Worm (Caenorhabditis elegans) whole organism, early embryonic: Measurements from ENCODE around the gene hir-1.

Source experiments
- B0310.2 ChIP-seq: sonication (generic microtip); optimal IDR thresholded peaks from 2 replicates; lab custom pipeline; 2016; ENCODE audit warnings: mild to moderate bottlenecking, missing genetic modification characterization, missing compliant biosample characterization
- aly-1 ChIP-seq: sonication (generic microtip); optimal IDR thresholded peaks from 2 replicates; lab custom pipeline; 2016; ENCODE audit warnings: missing genetic modification characterization, missing compliant biosample characterization
- ama-1 ChIP-seq: fragments of 150-350 bp; optimal IDR thresholded peaks from 2 replicates; lab custom pipeline; 2014
- ceh-13 ChIP-seq: fragments of 200-800 bp; sonication (Bioruptor generic); optimal IDR thresholded peaks from 2 replicates; lab custom pipeline; 2018; ENCODE audit warnings: mild to moderate bottlenecking, missing genetic modification characterization, missing compliant biosample characterization
- ceh-36 ChIP-seq: sonication (generic microtip); optimal IDR thresholded peaks from 2 replicates; lab custom pipeline; 2016; ENCODE audit warnings: missing genetic modification characterization, inconsistent platforms, missing compliant biosample characterization
- ets-7 ChIP-seq: sonication (generic microtip); optimal IDR thresholded peaks from 2 replicates; lab custom pipeline; 2016; ENCODE audit warnings: missing genotype, missing genetic modification characterization, missing compliant biosample characterization
- flt-1 ChIP-seq: fragments of 200-800 bp; sonication (Bioruptor generic); IDR thresholded peaks from 2 replicates; pipeline ENCODE4 v1.3.6; 2022; ENCODE audit warnings: missing genetic modification characterization, missing compliant biosample characterization
- hmg-4 ChIP-seq: fragments of 200-800 bp; sonication (Bioruptor generic); optimal IDR thresholded peaks from 2 replicates; lab custom pipeline; 2018; ENCODE audit warnings: mild to moderate bottlenecking, missing genetic modification characterization, missing compliant biosample characterization
- scrt-1 ChIP-seq: fragments of 200-800 bp; sonication (Bioruptor generic); IDR thresholded peaks from 2 replicates; pipeline ENCODE4 v1.3.6; 2022; ENCODE audit warnings: missing genetic modification characterization, missing compliant biosample characterization
- tbx-11 ChIP-seq: fragments of 200-800 bp; sonication (Bioruptor generic); IDR thresholded peaks from 2 replicates; pipeline ENCODE4 v1.3.6; 2022; ENCODE audit warnings: missing genetic modification characterization, missing compliant biosample characterization

DNA sequence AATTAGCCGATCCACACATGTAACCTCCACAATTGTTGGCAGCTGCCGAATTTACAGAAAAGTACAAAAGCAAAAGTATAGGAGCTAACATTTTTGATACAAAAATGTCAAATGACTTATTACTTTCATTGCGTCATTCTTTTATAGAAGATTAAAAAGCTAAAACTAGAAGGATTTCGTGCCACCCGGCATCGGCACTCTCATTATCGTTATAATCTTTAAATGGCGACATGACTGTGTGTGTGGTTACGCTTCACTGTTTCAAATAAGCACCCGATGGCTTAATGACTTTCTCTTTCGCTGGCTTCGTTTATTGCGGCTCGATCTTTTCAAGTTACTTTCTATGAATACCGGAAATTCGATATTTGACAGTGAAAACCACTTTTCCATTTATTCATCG is 11.8 kb downstream of the hir-1 start, which contains the start of gene grl-1:
- no peak for TF ChIP-seq aly-1
- no peak for TF ChIP-seq ama-1 (lab: Kevin White, UChicago)
- no peak for TF ChIP-seq ceh-13
- no peak for TF ChIP-seq tbx-11 (GFP tag; lab: Robert Waterston, UW)
- TF ChIP-seq B0310.2 (tag; lab: Kevin White, UChicago) = no peak
- no peak for TF ChIP-seq ets-7
- TF ChIP-seq flt-1 (GFP tag; lab: Robert Waterston, UW) = no peak
- TF ChIP-seq hmg-4 (GFP tag; lab: Kevin White, UChicago) = no peak
- no peak for TF ChIP-seq scrt-1 (GFP tag; lab: Robert Waterston, UW)
- TF ChIP-seq ceh-36 = no peak
